Worm (Caenorhabditis elegans) whole organism, L2 larva: ENCODE measurements around the gene W01A11.7.

Experiments
- elt-3 ChIP-seq: sonication (generic microtip); optimal IDR thresholded peaks from 2 replicates; lab custom pipeline; 2017; ENCODE audit warnings: missing biosample characterization, missing genetic modification characterization
- skn-1 ChIP-seq: sonication (generic microtip); optimal IDR thresholded peaks from 2 replicates; lab custom pipeline; 2017; ENCODE audit warnings: missing biosample characterization, missing genetic modification characterization
- unc-62 ChIP-seq: fragments of 150-350 bp; optimal IDR thresholded peaks from 2 replicates; lab custom pipeline; 2014; ENCODE audit warnings: missing biosample characterization, missing genetic modification reagents, missing genetic modification characterization

DNA sequence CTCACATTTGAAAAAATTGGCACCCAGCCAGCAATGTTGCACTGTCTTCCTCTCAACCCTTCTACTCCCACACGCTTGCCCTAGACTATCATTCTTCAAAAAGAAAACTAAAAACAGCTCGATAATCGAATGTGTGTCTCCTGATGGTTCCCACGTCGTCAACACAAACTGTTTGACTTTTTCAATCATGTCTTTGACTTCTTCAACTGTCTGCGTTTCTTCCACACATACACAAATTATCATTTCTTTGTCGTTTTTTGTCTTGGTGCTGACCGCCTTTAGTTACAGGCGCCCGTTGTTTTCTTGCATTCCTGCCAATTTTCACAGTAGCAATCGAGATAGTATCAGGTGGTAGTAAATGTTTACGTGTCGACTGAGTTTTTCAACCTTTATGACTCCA is 42.6 kb downstream of the W01A11.7 start:
- TF ChIP-seq skn-1 (tag; lab: Kevin White, UChicago) (no peak), elt-3 (no peak), unc-62 (GFP tag; lab: Kevin White, UChicago) (no peak)
